Worm (Caenorhabditis elegans): ENCODE data around the gene C24H11.5.
A peak's percentile ranks its signal among the peaks of the same experiment; 100 is the strongest.

Gene C24H11.5

DNA sequence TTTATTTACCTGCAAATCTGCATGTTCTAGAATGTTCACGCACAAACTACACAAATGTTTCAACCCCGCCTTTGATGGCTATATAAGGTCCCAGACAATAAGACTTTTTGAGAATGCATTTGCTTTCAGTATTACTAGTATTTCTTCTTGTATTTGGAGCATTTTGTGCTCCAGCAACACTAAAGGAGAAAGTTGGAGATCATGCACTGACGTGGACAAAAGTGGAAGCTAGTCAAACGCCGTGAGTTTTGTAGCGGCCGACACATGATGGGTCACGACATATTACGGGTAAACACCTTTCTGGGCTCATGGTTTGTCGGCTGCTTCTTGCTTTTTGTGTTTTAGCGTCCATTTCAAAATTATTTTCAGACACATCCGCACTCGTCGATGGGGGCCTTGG, 30.4 kb downstream of the C24H11.5 start, which contains the start of gene C18D11.6:
C18D11.6 (plus strand) TSS at position 110 of the 400 bp plus-strand sequence.
- no peak for TF ChIP-seq klf-2 (GFP tag; conservative IDR thresholded peaks at IDR 0.05)
- no peak for TF ChIP-seq cog-1 (tag; optimal IDR thresholded peaks at IDR 0.05)

DNA sequence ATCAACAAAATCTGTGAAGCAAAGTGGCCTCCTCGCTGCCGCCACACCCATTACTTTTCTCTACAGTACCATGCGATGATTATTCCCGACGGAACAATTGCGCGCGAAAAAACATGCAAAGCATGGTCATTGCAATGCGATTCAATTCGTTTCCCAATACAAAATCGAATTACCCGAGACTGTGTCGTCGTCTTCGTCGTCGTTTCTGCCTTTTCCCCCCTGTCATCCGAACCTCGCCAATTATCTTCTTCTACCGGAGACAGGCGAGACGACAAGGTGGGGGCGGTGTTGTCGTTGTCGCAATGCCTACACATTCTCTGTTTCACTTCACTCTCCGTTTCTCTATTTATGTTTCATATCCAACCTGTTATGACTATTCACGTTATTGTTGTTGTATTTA, 31.8 kb downstream of the C24H11.5 start:
- TF ChIP-seq ztf-23 (GFP tag; IDR thresholded peaks at IDR 0.05) (no peak), flt-1 (GFP tag; IDR thresholded peaks at IDR 0.05) (no peak), T22C8.4 (GFP tag; IDR thresholded peaks at IDR 0.05) (no peak), klf-2 (GFP tag; conservative IDR thresholded peaks at IDR 0.05) (no peak), med-1 (GFP tag; optimal IDR thresholded peaks at IDR 0.05; ENCODE audit: insufficient read depth) (no peak), tab-1 (GFP tag; IDR thresholded peaks at IDR 0.05) (no peak), cog-1 (tag; optimal IDR thresholded peaks at IDR 0.05) (no peak), ztf-29 (GFP tag; IDR thresholded peaks at IDR 0.05) (no peak), ref-1 (GFP tag; conservative IDR thresholded peaks at IDR 0.05) (no peak)

DNA sequence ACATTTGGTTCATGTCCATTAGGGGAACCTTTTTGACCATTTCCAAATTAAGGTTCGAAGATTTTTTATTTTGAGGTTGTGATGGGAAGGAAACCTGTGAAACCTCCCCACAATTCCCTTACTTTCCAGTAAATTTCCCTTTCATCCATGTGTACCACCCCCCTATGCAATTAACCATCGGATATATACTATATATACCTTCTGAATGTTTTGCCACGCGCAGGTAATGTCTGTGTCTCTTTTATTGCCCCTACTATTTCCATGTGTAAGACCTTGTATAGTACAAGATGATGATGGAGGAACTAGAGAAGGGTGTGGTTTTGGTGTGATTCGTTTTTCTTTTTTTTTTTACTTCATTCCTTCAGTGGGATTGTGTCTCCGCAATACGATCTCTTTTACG, 34.6 kb downstream of the C24H11.5 start:
- TF ChIP-seq flt-1 (GFP tag; IDR thresholded peaks at IDR 0.05) (no peak), ztf-23 (GFP tag; IDR thresholded peaks at IDR 0.05) (no peak), T22C8.4 (GFP tag; IDR thresholded peaks at IDR 0.05) (no peak), tab-1 (GFP tag; IDR thresholded peaks at IDR 0.05) (no peak), ztf-29 (GFP tag; IDR thresholded peaks at IDR 0.05) (no peak), cog-1 (tag; optimal IDR thresholded peaks at IDR 0.05) (no peak), med-1 (GFP tag; optimal IDR thresholded peaks at IDR 0.05; ENCODE audit: insufficient read depth) (no peak), klf-2 (GFP tag; conservative IDR thresholded peaks at IDR 0.05) (no peak)

DNA sequence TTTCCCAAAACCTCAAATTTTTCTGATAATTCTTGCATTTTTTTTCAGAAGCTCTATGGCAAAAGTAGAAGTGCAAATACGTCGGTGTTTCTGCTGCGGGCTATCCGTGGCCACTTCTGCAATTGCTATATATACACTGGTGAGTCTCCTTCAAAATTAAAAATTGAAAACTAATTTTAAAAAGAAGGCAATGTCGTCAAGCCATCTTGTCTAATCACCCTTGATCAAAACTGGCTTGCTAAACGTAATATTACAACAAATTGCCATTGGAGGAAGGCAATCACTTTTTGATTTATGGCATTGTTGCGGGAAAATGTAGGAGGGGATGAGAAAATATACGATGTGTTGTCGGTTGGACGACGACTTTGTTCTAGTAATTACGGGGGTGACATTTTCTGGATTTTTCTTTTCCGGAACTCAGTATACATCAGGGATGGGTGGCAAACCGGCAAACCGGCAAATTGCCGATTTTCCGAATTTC, 36.5 kb downstream of the C24H11.5 start, which contains the start of gene C18D11.1:
C18D11.1 (plus strand) TSS at position 51 of the 481 bp plus-strand sequence.
- TF ChIP-seq ztf-23 (GFP tag; IDR thresholded peaks at IDR 0.05) (no peak), ztf-29 (GFP tag; IDR thresholded peaks at IDR 0.05) (no peak), tab-1 (GFP tag; IDR thresholded peaks at IDR 0.05) (no peak), ref-1 (GFP tag; conservative IDR thresholded peaks at IDR 0.05) (no peak), T22C8.4 (GFP tag; IDR thresholded peaks at IDR 0.05) (no peak), flt-1 (GFP tag; IDR thresholded peaks at IDR 0.05) (no peak), cog-1 (tag; optimal IDR thresholded peaks at IDR 0.05) (no peak), klf-2 (GFP tag; conservative IDR thresholded peaks at IDR 0.05) (no peak), med-1 (GFP tag; optimal IDR thresholded peaks at IDR 0.05; ENCODE audit: insufficient read depth) (no peak)

DNA sequence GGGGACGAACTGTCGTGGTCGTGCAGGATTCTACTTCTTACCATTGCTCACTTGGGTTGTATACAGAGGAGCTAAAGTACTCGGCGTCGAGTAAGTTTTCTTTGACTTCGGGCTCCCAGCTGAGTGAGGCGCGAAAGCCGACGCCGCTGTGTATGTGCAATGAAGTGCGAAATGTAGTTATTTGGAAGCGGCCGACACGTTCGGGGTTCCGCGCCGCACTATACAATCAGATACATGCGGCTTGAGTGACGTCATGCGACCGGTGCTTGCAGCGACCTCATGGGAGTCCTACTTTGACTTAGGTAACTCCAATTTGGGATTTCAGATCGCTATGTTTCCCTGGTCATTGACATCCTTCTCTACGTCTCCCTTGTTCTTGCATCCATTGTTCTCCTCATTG, 37.8 kb downstream of the C24H11.5 start:
- TF ChIP-seq med-1 (GFP tag; optimal IDR thresholded peaks at IDR 0.05; ENCODE audit: insufficient read depth) (no peak), ztf-23 (GFP tag; IDR thresholded peaks at IDR 0.05) (no peak), klf-2 (GFP tag; conservative IDR thresholded peaks at IDR 0.05) (no peak), T22C8.4 (GFP tag; IDR thresholded peaks at IDR 0.05) (no peak), cog-1 (tag; optimal IDR thresholded peaks at IDR 0.05) (no peak), ref-1 (GFP tag; conservative IDR thresholded peaks at IDR 0.05) (no peak), ztf-29 (GFP tag; IDR thresholded peaks at IDR 0.05) (no peak), flt-1 (GFP tag; IDR thresholded peaks at IDR 0.05) (no peak), tab-1 (GFP tag; IDR thresholded peaks at IDR 0.05) (no peak)

DNA sequence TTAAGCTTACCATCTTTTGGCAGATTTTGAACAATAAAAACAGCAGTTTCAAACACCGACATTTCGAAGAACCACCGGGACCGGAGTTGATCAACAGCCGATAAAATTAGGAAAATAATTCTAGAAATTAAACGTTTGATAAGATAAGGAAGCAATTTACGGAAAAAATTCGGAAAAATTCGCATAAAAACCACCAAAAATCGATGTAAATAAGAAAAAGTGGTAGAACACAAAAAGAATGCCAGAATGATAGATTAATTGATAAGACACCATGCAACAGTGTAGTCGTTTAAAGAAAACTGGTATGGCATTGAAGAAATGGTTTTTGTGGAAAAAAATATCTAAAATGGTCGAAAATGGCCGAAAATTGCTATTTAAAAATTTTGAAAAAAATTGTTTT, 42.4 kb downstream of the C24H11.5 start, which contains the start of gene maa-1:
maa-1 (minus strand) TSS at position 120 of the 400 bp plus-strand sequence.
- TF ChIP-seq klf-2 (GFP tag; conservative IDR thresholded peaks at IDR 0.05) (no peak), T22C8.4 (GFP tag; IDR thresholded peaks at IDR 0.05) (no peak), ref-1 (GFP tag; conservative IDR thresholded peaks at IDR 0.05) (no peak), flt-1 (GFP tag; IDR thresholded peaks at IDR 0.05) (no peak), ztf-23 (GFP tag; IDR thresholded peaks at IDR 0.05) (no peak), cog-1 (tag; optimal IDR thresholded peaks at IDR 0.05) (no peak)

DNA sequence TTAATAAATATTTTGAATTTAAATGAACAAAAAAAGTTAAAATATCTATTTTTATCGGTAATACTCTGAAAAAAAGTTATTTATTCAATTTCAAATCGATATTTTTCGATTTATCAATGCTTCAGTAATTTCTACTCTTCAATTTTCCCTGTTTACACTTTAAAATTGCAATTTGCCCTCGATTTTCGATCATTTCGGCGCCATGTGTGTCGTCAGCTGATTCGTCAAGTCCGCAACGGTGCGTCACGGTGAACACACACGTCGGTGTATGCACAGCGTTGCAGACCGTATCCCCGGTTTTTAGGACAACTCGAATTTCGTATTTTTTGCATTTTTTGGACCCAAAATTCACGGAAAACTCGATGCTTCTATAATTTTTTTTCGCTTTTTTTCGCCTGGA, 43.2 kb downstream of the C24H11.5 start, which contains the start of gene C18D11.3:
C18D11.3 (plus strand) TSS at position 189 of the 400 bp plus-strand sequence.
- TF ChIP-seq flt-1 (GFP tag; IDR thresholded peaks at IDR 0.05) (0 out of 2 replicates have a peak, but pooled peaks have one; percentile 35), ztf-23 (GFP tag; IDR thresholded peaks at IDR 0.05) (peak; percentile 66; the same call in 1 of the 2 replicates), tab-1 (GFP tag; IDR thresholded peaks at IDR 0.05) (no peak), klf-2 (GFP tag; conservative IDR thresholded peaks at IDR 0.05) (no peak), T22C8.4 (GFP tag; IDR thresholded peaks at IDR 0.05) (no peak)

DNA sequence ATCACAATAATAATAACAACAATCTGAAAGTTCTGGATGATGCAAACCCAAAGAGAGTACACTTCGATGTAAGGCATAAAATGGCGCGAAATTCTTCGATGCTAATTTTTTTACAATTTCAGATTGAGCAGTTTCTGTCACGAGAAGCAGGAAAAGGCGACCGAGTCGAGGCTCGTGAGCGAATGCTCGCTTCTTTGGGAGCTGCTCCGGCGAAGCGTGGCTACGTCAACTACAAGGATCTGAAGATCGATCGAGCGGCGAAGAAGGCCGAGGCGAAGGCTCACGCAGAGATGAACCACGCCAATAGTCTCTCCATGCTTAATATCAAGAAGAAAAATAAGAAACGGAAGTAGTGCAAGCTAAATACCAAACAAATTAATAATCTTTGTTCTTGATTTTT, 44.1 kb downstream of the C24H11.5 start:
- TF ChIP-seq T22C8.4 (GFP tag; IDR thresholded peaks at IDR 0.05) (no peak), flt-1 (GFP tag; IDR thresholded peaks at IDR 0.05) (no peak), ztf-23 (GFP tag; IDR thresholded peaks at IDR 0.05) (no peak), cog-1 (tag; optimal IDR thresholded peaks at IDR 0.05) (no peak), med-1 (GFP tag; optimal IDR thresholded peaks at IDR 0.05; ENCODE audit: insufficient read depth) (no peak), ztf-29 (GFP tag; IDR thresholded peaks at IDR 0.05) (no peak), ref-1 (GFP tag; conservative IDR thresholded peaks at IDR 0.05) (no peak), klf-2 (GFP tag; conservative IDR thresholded peaks at IDR 0.05) (no peak), tab-1 (GFP tag; IDR thresholded peaks at IDR 0.05) (no peak)

DNA sequence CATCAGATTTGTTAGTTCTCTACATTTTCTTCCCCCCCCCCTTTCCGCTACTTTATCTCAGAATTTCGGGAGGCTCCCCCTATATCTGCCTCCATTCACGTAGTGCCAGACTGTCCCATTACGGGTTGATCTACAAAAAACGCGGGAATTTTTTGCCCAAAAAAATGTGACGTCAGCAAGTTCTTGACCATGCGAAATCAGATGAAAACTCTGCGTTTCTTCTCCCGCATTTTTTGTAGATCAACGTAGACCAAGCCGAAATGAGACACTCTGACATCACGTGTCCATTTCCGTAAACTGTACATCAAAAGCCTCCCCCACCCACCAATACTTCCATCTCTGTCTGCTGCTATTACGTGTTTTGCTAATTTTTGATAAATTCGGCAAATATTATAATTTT, 44.5 kb downstream of the C24H11.5 start:
- TF ChIP-seq cog-1 (tag; optimal IDR thresholded peaks at IDR 0.05), result no peak
- TF ChIP-seq flt-1 (GFP tag; IDR thresholded peaks at IDR 0.05), result no peak
- no peak for TF ChIP-seq ztf-29 (GFP tag; IDR thresholded peaks at IDR 0.05)
- TF ChIP-seq T22C8.4 (GFP tag; IDR thresholded peaks at IDR 0.05), result no peak
- no peak for TF ChIP-seq ztf-23 (GFP tag; IDR thresholded peaks at IDR 0.05)
- no peak for TF ChIP-seq klf-2 (GFP tag; conservative IDR thresholded peaks at IDR 0.05)
- no peak for TF ChIP-seq ref-1 (GFP tag; conservative IDR thresholded peaks at IDR 0.05)
- no peak for TF ChIP-seq tab-1 (GFP tag; IDR thresholded peaks at IDR 0.05)

DNA sequence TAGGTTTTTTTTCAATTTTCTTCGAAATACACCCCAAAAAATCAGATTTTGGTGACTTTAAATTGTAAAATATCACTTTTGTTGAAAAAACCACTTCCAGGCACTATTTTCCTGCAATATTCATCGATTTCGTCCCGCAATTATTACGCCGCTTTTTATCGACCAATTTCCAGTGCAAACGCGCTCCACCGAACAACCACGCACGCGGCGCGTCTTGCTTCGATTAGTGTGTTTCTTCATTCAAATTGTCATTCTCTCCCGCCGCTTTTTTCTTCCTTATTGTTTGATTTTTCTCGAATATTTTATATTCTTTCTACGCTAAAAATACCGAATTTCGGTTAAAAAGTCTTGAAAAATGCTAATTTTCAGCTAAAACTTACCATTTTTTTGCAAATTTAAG, 45.6 kb downstream of the C24H11.5 start:
- TF ChIP-seq ref-1 (GFP tag; conservative IDR thresholded peaks at IDR 0.05), result no peak
- no peak for TF ChIP-seq klf-2 (GFP tag; conservative IDR thresholded peaks at IDR 0.05)
- peak; percentile 86 for TF ChIP-seq T22C8.4 (GFP tag; IDR thresholded peaks at IDR 0.05)
- no peak for TF ChIP-seq cog-1 (tag; optimal IDR thresholded peaks at IDR 0.05)
- TF ChIP-seq tab-1 (GFP tag; IDR thresholded peaks at IDR 0.05), result peak; percentile 55; the same call in 1 of the 2 replicates
- peak; percentile 74 for TF ChIP-seq flt-1 (GFP tag; IDR thresholded peaks at IDR 0.05)
- TF ChIP-seq med-1 (GFP tag; optimal IDR thresholded peaks at IDR 0.05; ENCODE audit: insufficient read depth), result no peak
- TF ChIP-seq ztf-23 (GFP tag; IDR thresholded peaks at IDR 0.05), result peak; percentile 64; the same call in 1 of the 2 replicates
- no peak for TF ChIP-seq ztf-29 (GFP tag; IDR thresholded peaks at IDR 0.05)
